Worm (Caenorhabditis elegans) whole organism, young adult: ENCODE results near the gene Y41D4A.3.
A peak's percentile ranks its signal among the peaks of the same experiment; 100 is the strongest.

ENCODE experiments used
- C06A6.2 ChIP-seq: fragments of 200-800 bp; sonication (Bioruptor generic); conservative IDR thresholded peaks from 2 replicates; pipeline ENCODE4 v1.3.6; 2022; ENCODE audit warnings: missing genetic modification characterization, missing compliant biosample characterization
- F23B12.7 ChIP-seq: sonication (generic microtip); optimal IDR thresholded peaks from 2 replicates; lab custom pipeline; 2017; ENCODE audit warnings: missing genetic modification characterization, mild to moderate bottlenecking, missing compliant biosample characterization, antibody characterized with exemption, moderate library complexity; ENCODE audit not compliant: insufficient read depth
- F37B4.10 ChIP-seq: fragments of 200-800 bp; sonication (Bioruptor generic); IDR thresholded peaks from 2 replicates; pipeline ENCODE4 v1.3.6; 2022; ENCODE audit warnings: missing genetic modification characterization, missing compliant biosample characterization
- F49E8.2 ChIP-seq: sonication (generic microtip); optimal IDR thresholded peaks from 3 replicates; lab custom pipeline; 2017; ENCODE audit warnings: missing genetic modification characterization, mild to moderate bottlenecking, missing compliant biosample characterization, antibody characterized with exemption, moderate library complexity; ENCODE audit not compliant: insufficient read depth
- F52B5.7 ChIP-seq: sonication (generic microtip); optimal IDR thresholded peaks from 2 replicates; lab custom pipeline; 2016; ENCODE audit warnings: mild to moderate bottlenecking, missing genetic modification characterization, missing compliant biosample characterization
- F55B11.4 ChIP-seq: sonication (generic microtip); optimal IDR thresholded peaks from 2 replicates; lab custom pipeline; 2016; ENCODE audit warnings: missing compliant biosample characterization, missing genetic modification characterization, borderline replicate concordance; ENCODE audit not compliant: insufficient read depth
- K11D2.4 ChIP-seq: fragments of 200-800 bp; sonication (Bioruptor generic); IDR thresholded peaks from 2 replicates; pipeline ENCODE4 v1.3.6; 2022; ENCODE audit warnings: missing genetic modification reagents, missing genetic modification characterization, missing compliant biosample characterization
- T07F8.4 ChIP-seq: sonication (generic microtip); optimal IDR thresholded peaks from 2 replicates; lab custom pipeline; 2016; ENCODE audit warnings: mild to moderate bottlenecking, missing genetic modification characterization, moderate library complexity, missing compliant biosample characterization
- Y53F4B.3 ChIP-seq: fragments of 200-800 bp; sonication (Bioruptor generic); IDR thresholded peaks from 2 replicates; pipeline ENCODE4 v1.3.6; 2022; ENCODE audit warnings: missing genetic modification reagents, missing genetic modification characterization, missing compliant biosample characterization
- Y79H2A.3 ChIP-seq: fragments of 200-800 bp; sonication (Bioruptor generic); conservative IDR thresholded peaks from 2 replicates; pipeline ENCODE4 v1.3.6; 2022; ENCODE audit warnings: missing genetic modification reagents, missing genetic modification characterization, missing compliant biosample characterization
- ZK185.1 ChIP-seq: sonication (generic microtip); optimal IDR thresholded peaks from 2 replicates; lab custom pipeline; 2016; ENCODE audit warnings: mild to moderate bottlenecking, missing genetic modification characterization, missing compliant biosample characterization; ENCODE audit not compliant: poor library complexity, severe bottlenecking
- ama-1 ChIP-seq, 3 experiments: fragments of 150-350 bp in 1 of 3; sonication (generic microtip) in 2 of 3; optimal IDR thresholded peaks; 2 replicates each; lab custom pipeline; 2014 to 2018; ENCODE audit warnings: missing biosample characterization in 2 of 3, missing genetic modification characterization in 2 of 3, missing genetic modification reagents in 2 of 3
- atf-7 ChIP-seq: sonication (generic microtip); optimal IDR thresholded peaks from 2 replicates; lab custom pipeline; 2017; ENCODE audit warnings: mild to moderate bottlenecking, missing genetic modification characterization, missing compliant biosample characterization
- attf-3 ChIP-seq: fragments of 200-800 bp; sonication (Bioruptor generic); conservative IDR thresholded peaks from 2 replicates; pipeline ENCODE4 v1.3.6; 2022; ENCODE audit warnings: missing genetic modification reagents, missing genetic modification characterization, missing compliant biosample characterization
- attf-5 ChIP-seq: fragments of 200-800 bp; sonication (Bioruptor generic); optimal IDR thresholded peaks from 2 replicates; lab custom pipeline; 2018; ENCODE audit warnings: mild to moderate bottlenecking, missing genetic modification characterization, missing compliant biosample characterization
- bed-1 ChIP-seq: fragments of 200-800 bp; sonication (Bioruptor generic); IDR thresholded peaks from 2 replicates; pipeline ENCODE4 v1.3.6; 2022; ENCODE audit warnings: missing genetic modification reagents, missing genetic modification characterization, missing compliant biosample characterization
- cebp-1 ChIP-seq, 2 experiments: fragments of 200-800 bp in 1 of 2; sonication (Bioruptor generic) in 1 of 2; sonication (generic microtip) in 1 of 2; IDR thresholded peaks in 1 of 2; optimal IDR thresholded peaks in 1 of 2; 2 replicates each; pipeline versions ENCODE4 v1.3.6 to Lab custom; 2017 to 2022; ENCODE audit warnings: missing compliant biosample characterization in 2 of 2, missing genetic modification characterization in 2 of 2, mild to moderate bottlenecking in 1 of 2, missing genetic modification reagents in 1 of 2, moderate library complexity in 1 of 2
- cebp-2 ChIP-seq: fragments of 200-800 bp; sonication (Bioruptor generic); IDR thresholded peaks from 2 replicates; pipeline ENCODE4 v1.3.6; 2022; ENCODE audit warnings: missing genetic modification characterization, missing compliant biosample characterization
- ceh-100 ChIP-seq: fragments of 200-800 bp; sonication (Bioruptor generic); IDR thresholded peaks from 2 replicates; pipeline ENCODE4 v1.3.6; 2022; ENCODE audit warnings: missing genetic modification reagents, missing genetic modification characterization, missing compliant biosample characterization
- ceh-79 ChIP-seq: sonication (generic microtip); optimal IDR thresholded peaks from 2 replicates; lab custom pipeline; 2017; ENCODE audit warnings: mild to moderate bottlenecking, missing genetic modification characterization, missing compliant biosample characterization
- chd-7 ChIP-seq: sonication (generic microtip); optimal IDR thresholded peaks from 2 replicates; lab custom pipeline; 2016; ENCODE audit warnings: mild to moderate bottlenecking, missing genetic modification characterization, moderate library complexity, missing compliant biosample characterization
- die-1 ChIP-seq: sonication (generic microtip); optimal IDR thresholded peaks from 2 replicates; lab custom pipeline; 2016; ENCODE audit warnings: missing genotype, mild to moderate bottlenecking, missing genetic modification characterization, missing compliant biosample characterization
- dpl-1 ChIP-seq: fragments of 150-350 bp; optimal IDR thresholded peaks from 2 replicates; lab custom pipeline; 2014; ENCODE audit warnings: missing biosample characterization, missing genetic modification reagents, missing genetic modification characterization
- egrh-3 ChIP-seq: fragments of 200-800 bp; sonication (Bioruptor generic); IDR thresholded peaks from 2 replicates; pipeline ENCODE4 v1.3.6; 2022; ENCODE audit warnings: missing genetic modification reagents, missing genetic modification characterization, missing compliant biosample characterization
- ekl-4 ChIP-seq: fragments of 200-800 bp; sonication (Bioruptor generic); IDR thresholded peaks from 2 replicates; pipeline ENCODE4 v1.3.6; 2022; ENCODE audit warnings: missing genetic modification reagents, missing genetic modification characterization, missing compliant biosample characterization
- hlh-12 ChIP-seq: sonication (generic microtip); optimal IDR thresholded peaks from 2 replicates; lab custom pipeline; 2016; ENCODE audit warnings: missing genetic modification characterization, missing compliant biosample characterization
- hmg-1.2 ChIP-seq: fragments of 200-800 bp; sonication (Bioruptor generic); IDR thresholded peaks from 2 replicates; pipeline ENCODE4 v1.3.6; 2022; ENCODE audit warnings: missing genetic modification reagents, missing genetic modification characterization, missing compliant biosample characterization
- let-607 ChIP-seq, 2 experiments: fragments of 200-800 bp in 1 of 2; sonication (Bioruptor generic) in 1 of 2; sonication (generic microtip) in 1 of 2; optimal IDR thresholded peaks; 2 replicates each; lab custom pipeline; 2016 to 2018; ENCODE audit warnings: mild to moderate bottlenecking in 2 of 2, missing compliant biosample characterization in 2 of 2, missing genetic modification characterization in 2 of 2, moderate library complexity in 2 of 2, missing genotype in 1 of 2
- lin-54 ChIP-seq: fragments of 200-800 bp; sonication (Bioruptor generic); optimal IDR thresholded peaks from 2 replicates; lab custom pipeline; 2018; ENCODE audit warnings: mild to moderate bottlenecking, missing genetic modification characterization, missing compliant biosample characterization
- madf-3 ChIP-seq: fragments of 200-800 bp; sonication (Bioruptor generic); IDR thresholded peaks from 2 replicates; pipeline ENCODE4 v1.3.6; 2022; ENCODE audit warnings: missing genetic modification reagents, missing genetic modification characterization, missing compliant biosample characterization
- madf-8 ChIP-seq: fragments of 200-800 bp; sonication (Bioruptor generic); conservative IDR thresholded peaks from 2 replicates; pipeline ENCODE4 v1.3.6; 2022; ENCODE audit warnings: missing genetic modification reagents, missing genetic modification characterization, missing compliant biosample characterization
- nfya-2 ChIP-seq: fragments of 200-800 bp; sonication (Bioruptor generic); IDR thresholded peaks from 2 replicates; pipeline ENCODE4 v1.3.6; 2022; ENCODE audit warnings: missing genetic modification reagents, missing genetic modification characterization, missing compliant biosample characterization
- nfyb-1 ChIP-seq: fragments of 200-800 bp; sonication (Bioruptor generic); IDR thresholded peaks from 2 replicates; pipeline ENCODE4 v1.3.6; 2022; ENCODE audit warnings: missing genetic modification reagents, missing genetic modification characterization, missing compliant biosample characterization
- nhr-179 ChIP-seq: sonication (generic microtip); optimal IDR thresholded peaks from 2 replicates; lab custom pipeline; 2016; ENCODE audit warnings: mild to moderate bottlenecking, missing genetic modification characterization, missing compliant biosample characterization
- nhr-80 ChIP-seq: sonication (generic microtip); optimal IDR thresholded peaks from 2 replicates; lab custom pipeline; 2016; ENCODE audit warnings: missing genetic modification characterization, missing compliant biosample characterization
- pha-4 ChIP-seq: fragments of 150-350 bp; sonication (generic microtip); optimal IDR thresholded peaks from 2 replicates; lab custom pipeline; 2014; ENCODE audit warnings: missing biosample characterization, missing genetic modification reagents, missing genetic modification characterization
- rcor-1 ChIP-seq: fragments of 200-800 bp; sonication (Bioruptor generic); IDR thresholded peaks from 2 replicates; pipeline ENCODE4 v1.3.6; 2022; ENCODE audit warnings: missing genetic modification reagents, missing genetic modification characterization, missing compliant biosample characterization
- repo-1 ChIP-seq: sonication (generic microtip); optimal IDR thresholded peaks from 2 replicates; lab custom pipeline; 2017; ENCODE audit warnings: mild to moderate bottlenecking, missing genetic modification characterization, missing compliant biosample characterization
- rpc-1 ChIP-seq, 2 experiments: fragments of 150-350 bp in 1 of 2; sonication (generic microtip) in 1 of 2; optimal IDR thresholded peaks; 2 replicates each; lab custom pipeline; 2014 to 2018; ENCODE audit warnings: missing biosample characterization in 1 of 2, missing genetic modification characterization in 1 of 2, missing genetic modification reagents in 1 of 2, missing genotype in 1 of 2
- snpc-3.4 ChIP-seq: sonication (generic microtip); optimal IDR thresholded peaks from 2 replicates; lab custom pipeline; 2017; ENCODE audit warnings: missing genetic modification characterization, mild to moderate bottlenecking, missing compliant biosample characterization, antibody characterized with exemption, moderate library complexity, missing genotype, missing genetic modification reagents
- sptf-2 ChIP-seq: fragments of 200-800 bp; sonication (Bioruptor generic); optimal IDR thresholded peaks from 2 replicates; lab custom pipeline; 2018; ENCODE audit warnings: mild to moderate bottlenecking, missing genetic modification characterization, missing compliant biosample characterization
- ztf-22 ChIP-seq: fragments of 200-800 bp; sonication (Bioruptor generic); optimal IDR thresholded peaks from 2 replicates; lab custom pipeline; 2018; ENCODE audit warnings: mild to moderate bottlenecking, missing genetic modification characterization, moderate library complexity, missing compliant biosample characterization
- ztf-25 ChIP-seq: fragments of 200-800 bp; sonication (Bioruptor generic); IDR thresholded peaks from 2 replicates; pipeline ENCODE4 v1.3.6; 2022; ENCODE audit warnings: missing genetic modification reagents, missing genetic modification characterization, missing compliant biosample characterization
- ztf-28 ChIP-seq: fragments of 200-800 bp; sonication (Bioruptor generic); IDR thresholded peaks from 2 replicates; pipeline ENCODE4 v1.3.6; 2022; ENCODE audit warnings: missing genetic modification reagents, missing genetic modification characterization, missing compliant biosample characterization
- ztf-6 ChIP-seq: fragments of 200-800 bp; sonication (Bioruptor generic); IDR thresholded peaks from 2 replicates; pipeline ENCODE4 v1.3.6; 2022; ENCODE audit warnings: missing genetic modification reagents, missing genetic modification characterization, missing compliant biosample characterization

The Y41D4A.3 gene

DNA sequence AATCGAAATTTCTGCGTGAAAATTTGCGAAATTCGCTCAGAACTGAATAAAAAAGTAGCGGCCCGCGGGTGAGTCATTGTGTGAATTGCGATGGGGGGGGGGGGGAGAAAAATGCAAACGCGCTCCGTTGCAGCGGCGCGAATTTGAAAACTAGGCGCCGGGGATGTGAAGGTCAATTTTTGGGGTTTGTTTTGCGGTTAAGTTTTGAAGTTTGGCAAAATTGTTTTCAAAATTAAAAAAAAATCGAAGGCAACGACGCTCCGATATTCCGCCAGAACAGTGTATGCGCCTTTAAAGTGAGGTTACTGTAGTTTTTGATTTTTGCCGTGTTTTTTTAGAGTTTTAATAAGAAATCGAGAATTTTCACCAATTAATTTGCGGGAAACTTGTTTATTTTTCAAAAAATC is 15.3 kb upstream of the Y41D4A.3 start (continued):
- TF ChIP-seq ekl-4 (GFP tag; lab: Robert Waterston, UW) (peak; percentile 72), Y53F4B.3 (GFP tag; lab: Robert Waterston, UW) (no peak), cebp-2 (GFP tag; lab: Robert Waterston, UW) (no peak), K11D2.4 (GFP tag; lab: Robert Waterston, UW) (no peak), ztf-28 (no peak), rcor-1 (GFP tag; lab: Robert Waterston, UW) (peak; percentile 54), madf-3 (GFP tag; lab: Robert Waterston, UW) (no peak), attf-3 (GFP tag; lab: Robert Waterston, UW) (peak; percentile 71), sptf-2 (GFP tag; lab: Kevin White, UChicago) (no peak), ceh-79 (no peak), nhr-179 (tag; lab: Kevin White, UChicago) (no peak), repo-1 (peak; percentile 50), nfya-2 (GFP tag; lab: Robert Waterston, UW) (no peak), T07F8.4 (tag; lab: Kevin White, UChicago) (no peak), ztf-22 (GFP tag; lab: Kevin White, UChicago) (no peak), madf-8 (GFP tag; lab: Robert Waterston, UW) (peak; percentile 80), Y79H2A.3 (GFP tag; lab: Robert Waterston, UW) (no peak), snpc-3.4 (peak; percentile 25), die-1 (tag; lab: Kevin White, UChicago) (no peak), ZK185.1 (tag; lab: Kevin White, UChicago) (no peak), F49E8.2 (tag; lab: Kevin White, UChicago) (no peak), rpc-1 (optimal IDR thresholded peaks at IDR 0.05; lab: Kevin White, UChicago) (no peak), rpc-1 (tag; optimal IDR thresholded peaks at IDR 0.05; lab: Kevin White, UChicago) (no peak), ztf-25 (GFP tag; lab: Robert Waterston, UW) (no peak), F23B12.7 (tag; lab: Kevin White, UChicago) (no peak), cebp-1 (GFP tag; IDR thresholded peaks at IDR 0.05; lab: Robert Waterston, UW) (no peak), cebp-1 (tag; optimal IDR thresholded peaks at IDR 0.05; lab: Kevin White, UChicago) (peak; percentile 65), ztf-6 (GFP tag; lab: Robert Waterston, UW) (peak; percentile 10; the same call in 1 of the 2 replicates), atf-7 (tag; lab: Kevin White, UChicago) (no peak), dpl-1 (GFP tag; lab: Kevin White, UChicago) (peak; percentile 69), ceh-100 (GFP tag; lab: Robert Waterston, UW) (peak; percentile 80), hlh-12 (tag; lab: Kevin White, UChicago) (no peak), attf-5 (peak; percentile 40)

DNA sequence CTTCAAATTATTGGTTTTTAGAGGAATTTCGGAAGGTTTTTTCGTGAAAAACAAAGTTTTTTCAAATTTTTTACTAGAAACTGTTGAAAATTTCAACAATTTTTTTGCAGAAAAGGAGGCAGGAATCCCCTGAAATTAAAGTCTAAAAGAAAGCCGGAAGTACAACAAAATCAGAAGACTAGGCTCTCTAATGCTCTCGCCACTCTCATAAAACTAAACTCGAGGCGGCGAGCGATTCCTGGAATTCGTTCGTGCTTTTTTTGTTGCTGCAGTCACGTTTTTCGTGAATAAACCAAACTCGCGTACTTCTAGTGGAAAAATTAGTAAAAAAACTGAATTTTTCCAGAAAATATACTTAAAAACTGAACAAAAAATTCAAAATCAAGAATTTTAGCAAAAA is 14.7 kb upstream of the Y41D4A.3 start:
- TF ChIP-seq F52B5.7 (no peak), C06A6.2 (GFP tag; lab: Robert Waterston, UW) (no peak)

DNA sequence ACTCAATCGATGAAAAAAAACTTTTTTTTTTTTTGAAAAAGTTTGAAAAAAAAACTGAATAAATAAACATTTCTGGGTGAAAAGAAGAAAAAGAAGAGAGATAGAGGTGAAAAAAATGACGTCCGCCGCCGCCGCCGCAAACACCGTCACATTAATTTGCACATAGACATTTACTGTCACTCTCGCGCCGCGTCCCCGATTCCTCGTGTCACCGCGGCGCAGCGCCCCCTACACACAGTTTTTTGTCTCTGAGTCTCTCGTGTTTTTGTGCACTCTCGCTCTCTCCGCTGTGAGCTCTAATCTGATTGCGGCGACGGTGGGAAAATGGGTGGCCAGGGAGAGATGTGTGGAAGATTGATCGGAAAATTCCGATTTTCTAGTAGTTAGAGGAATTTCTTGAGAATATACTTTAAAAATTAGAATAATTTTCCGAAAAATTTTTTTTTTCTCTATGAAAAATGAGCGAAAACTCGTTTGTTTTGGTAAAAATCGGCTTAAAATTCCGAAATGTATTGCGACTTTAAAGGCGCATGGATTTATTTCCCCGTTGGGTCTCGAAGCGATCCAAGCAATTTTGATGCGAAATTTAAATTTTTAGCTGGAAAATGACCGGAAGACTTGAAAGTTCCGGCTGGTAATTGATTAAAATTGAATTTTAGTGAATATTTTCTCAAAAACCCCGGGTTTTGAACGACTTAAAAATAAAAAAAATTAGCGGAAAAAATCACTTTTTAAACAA is 14.0 kb upstream of the Y41D4A.3 start:
- TF ChIP-seq chd-7 (tag; lab: Kevin White, UChicago) (no peak), nhr-80 (tag; lab: Kevin White, UChicago) (peak; percentile 51), hmg-1.2 (GFP tag; lab: Robert Waterston, UW) (peak; percentile 57; the same call in 1 of the 2 replicates), let-607 (tag; optimal IDR thresholded peaks at IDR 0.05; lab: Kevin White, UChicago) (peak; percentile 46 to 83), F55B11.4 (no peak), ama-1 (optimal IDR thresholded peaks at IDR 0.05; lab: Kevin White, UChicago) (no peak), ama-1 (GFP tag; optimal IDR thresholded peaks at IDR 0.05; lab: Kevin White, UChicago) (no peak), nfyb-1 (peak; percentile 41; the same call in 1 of the 2 replicates), F37B4.10 (GFP tag; lab: Robert Waterston, UW) (no peak), bed-1 (GFP tag; lab: Robert Waterston, UW) (no peak), egrh-3 (GFP tag; lab: Robert Waterston, UW) (no peak; the same call in 1 of the 2 replicates), lin-54 (no peak), pha-4 (tag; lab: Kevin White, UChicago) (no peak)
